Fruit fly (Drosophila melanogaster): ENCODE data around the gene CG17292.

Gene CG17292

DNA sequence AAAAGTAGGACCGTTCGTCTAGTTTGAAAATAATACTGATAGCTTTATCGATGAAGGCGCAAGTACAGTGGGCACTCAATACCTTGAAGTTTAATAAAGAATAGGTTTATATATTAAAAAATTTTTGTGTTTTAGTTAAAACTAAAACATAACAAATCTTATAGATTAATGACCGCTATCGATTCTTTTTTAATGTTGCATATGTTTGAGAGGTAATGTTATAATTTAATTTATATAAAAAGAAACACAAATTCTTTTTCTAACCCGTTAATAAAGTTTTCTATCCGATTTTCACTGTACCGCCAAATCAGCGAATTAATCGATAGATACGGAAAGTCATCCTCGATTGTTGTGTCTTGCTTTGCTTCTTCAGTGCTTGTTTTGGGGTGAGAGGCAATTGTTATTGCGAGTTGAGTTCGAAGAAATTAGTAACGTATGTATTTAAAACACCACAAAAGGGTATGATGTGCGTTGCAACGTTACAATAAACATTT lies 13.9 kb downstream of the CG17292 start, which contains the start of the genes Dad1 and CG13384 (continued):
- TF ChIP-seq Deaf1 (tag; optimal IDR thresholded peaks at IDR 0.05): peak; percentile 79
- TF ChIP-seq exex (tag; optimal IDR thresholded peaks at IDR 0.05): peak; percentile 90
- TF ChIP-seq prd (optimal IDR thresholded peaks at IDR 0.05): no peak
- TF ChIP-seq prd (GFP tag; IDR thresholded peaks at IDR 0.05): peak; percentile 95
- peak; percentile 14; the same call in 1 of the 2 replicates for TF ChIP-seq crol (GFP tag; IDR thresholded peaks at IDR 0.05)
- TF ChIP-seq ash1 (GFP tag; optimal IDR thresholded peaks at IDR 0.05): no peak
- peak; percentile 88 for TF ChIP-seq HLH3B (GFP tag; IDR thresholded peaks at IDR 0.05)
- TF ChIP-seq zen (tag; optimal IDR thresholded peaks at IDR 0.05): peak; percentile 89
- TF ChIP-seq unpg (GFP tag; optimal IDR thresholded peaks at IDR 0.05): peak; percentile 93
- TF ChIP-seq CG5245 (GFP tag; optimal IDR thresholded peaks at IDR 0.05): peak; percentile 79
- TF ChIP-seq CG9215 (GFP tag; IDR thresholded peaks at IDR 0.05): peak; percentile 94
- no peak for TF ChIP-seq HLHmδ (GFP tag; optimal IDR thresholded peaks at IDR 0.05)
- TF ChIP-seq CG2875 (GFP tag; optimal IDR thresholded peaks at IDR 0.05): peak; percentile 66
- TF ChIP-seq CG13424 (tag; optimal IDR thresholded peaks at IDR 0.05): peak; percentile 96
- no peak for TF ChIP-seq abd-A (tag; optimal IDR thresholded peaks at IDR 0.05)
- TF ChIP-seq CG1647 (GFP tag; optimal IDR thresholded peaks at IDR 0.05): peak; percentile 32
- TF ChIP-seq Max (GFP tag; optimal IDR thresholded peaks at IDR 0.05): peak; percentile 84
- TF ChIP-seq tll (GFP tag; optimal IDR thresholded peaks at IDR 0.05): peak in 1 of 2 experiments; percentile 50
- TF ChIP-seq CG8290 (GFP tag; optimal IDR thresholded peaks at IDR 0.05): peak; percentile 76
- peak in 1 of 2 experiments; percentile 36 for TF ChIP-seq CG8290 (tag; optimal IDR thresholded peaks at IDR 0.05)
- TF ChIP-seq schlank (tag; optimal IDR thresholded peaks at IDR 0.05): peak; percentile 72
- TF ChIP-seq nmo (GFP tag; optimal IDR thresholded peaks at IDR 0.05): peak; percentile 96
- TF ChIP-seq Bdp1 (GFP tag; optimal IDR thresholded peaks at IDR 0.05): peak; percentile 63
- 0 out of 3 replicates have a peak, but pooled peaks have one; percentile 62 for TF ChIP-seq CG2199 (GFP tag; IDR thresholded peaks at IDR 0.05)
- peak in 1 of 2 experiments; percentile 64 for TF ChIP-seq insv (GFP tag; optimal IDR thresholded peaks at IDR 0.05)
- TF ChIP-seq usp (GFP tag; optimal IDR thresholded peaks at IDR 0.05): no peak
- TF ChIP-seq H15 (GFP tag; IDR thresholded peaks at IDR 0.05): peak; percentile 64; the same call in 1 of the 3 replicates
- TF ChIP-seq MTF-1 (GFP tag; optimal IDR thresholded peaks at IDR 0.05; ENCODE audit: borderline replicate concordance): peak; percentile 64
- peak; percentile 78 for TF ChIP-seq trh (GFP tag; optimal IDR thresholded peaks at IDR 0.05)
- peak; percentile 88 for TF ChIP-seq tio (GFP tag; optimal IDR thresholded peaks at IDR 0.05)
- peak; percentile 97 for TF ChIP-seq CG12391 (tag; optimal IDR thresholded peaks at IDR 0.05)
- no peak for TF ChIP-seq Dfd (GFP tag; optimal IDR thresholded peaks at IDR 0.05)
- TF ChIP-seq cato (GFP tag; optimal IDR thresholded peaks at IDR 0.05; ENCODE audit: borderline replicate concordance): peak; percentile 84
- no peak for TF ChIP-seq pnt (GFP tag; optimal IDR thresholded peaks at IDR 0.05)
- peak; percentile 81 for TF ChIP-seq toy (GFP tag; IDR thresholded peaks at IDR 0.05)
- TF ChIP-seq CG8765 (GFP tag; IDR thresholded peaks at IDR 0.05): peak; percentile 78; the same call in 1 of the 2 replicates
- TF ChIP-seq nau (GFP tag; optimal IDR thresholded peaks at IDR 0.05): no peak
- peak in 1 of 2 experiments; percentile 37 for TF ChIP-seq Hr78 (GFP tag; optimal IDR thresholded peaks at IDR 0.05)
- peak; percentile 93 for TF ChIP-seq CG34376 (GFP tag; optimal IDR thresholded peaks at IDR 0.05)
- peak; percentile 90 for TF ChIP-seq twi (tag; optimal IDR thresholded peaks at IDR 0.05)
- peak; percentile 69 for TF ChIP-seq CG5180 (GFP tag; optimal IDR thresholded peaks at IDR 0.05)
- no peak for TF ChIP-seq D (optimal IDR thresholded peaks at IDR 0.05)
- peak; percentile 81 for TF ChIP-seq D (GFP tag; optimal IDR thresholded peaks at IDR 0.05)
- peak; percentile 84 for TF ChIP-seq psq (GFP tag; optimal IDR thresholded peaks at IDR 0.05)
- TF ChIP-seq ERR (GFP tag; optimal IDR thresholded peaks at IDR 0.05): peak; percentile 13
- TF ChIP-seq CG2129 (GFP tag; IDR thresholded peaks at IDR 0.05; ENCODE audit: partially characterized antibody): peak; percentile 13; the same call in 1 of the 2 replicates
- no peak for TF ChIP-seq gcm2 (GFP tag; optimal IDR thresholded peaks at IDR 0.05)
- TF ChIP-seq CG17328 (GFP tag; IDR thresholded peaks at IDR 0.05): peak; percentile 87
- peak; percentile 0 for TF ChIP-seq HmgD (GFP tag; optimal IDR thresholded peaks at IDR 0.05)
- TF ChIP-seq Gsc (GFP tag; IDR thresholded peaks at IDR 0.05): peak; percentile 47
